Worm (Caenorhabditis elegans): ENCODE results near the gene B0348.2.

The B0348.2 gene

DNA sequence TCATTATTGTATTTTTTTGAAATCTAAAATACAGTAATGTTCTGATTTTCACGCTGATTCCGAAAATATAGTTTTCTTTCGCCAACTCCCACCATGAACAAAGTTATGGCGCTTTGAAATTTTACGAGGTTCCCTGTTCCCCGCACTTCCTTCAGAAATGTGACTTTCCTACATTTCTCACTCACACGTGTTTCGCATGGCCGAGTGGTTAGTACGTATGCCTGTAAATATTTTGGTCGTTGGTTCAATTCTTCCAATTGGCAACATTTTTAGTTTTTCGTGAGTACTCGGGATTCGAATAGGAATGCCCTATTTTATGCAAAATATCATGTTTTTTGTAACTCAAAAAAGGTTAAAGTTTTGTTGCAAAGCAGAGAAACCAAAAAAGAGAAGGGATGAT, 8.2 kb downstream of the B0348.2 start (continued):
- no peak for TF ChIP-seq unc-30 (tag; optimal IDR thresholded peaks at IDR 0.05)
- peak; percentile 13 for TF ChIP-seq swsn-7 (tag; optimal IDR thresholded peaks at IDR 0.05)
- TF ChIP-seq ets-5 (GFP tag; IDR thresholded peaks at IDR 0.05) = no peak
- TF ChIP-seq nhr-28 (tag; optimal IDR thresholded peaks at IDR 0.05) = no peak
- no peak for TF ChIP-seq rnt-1 (tag; optimal IDR thresholded peaks at IDR 0.05)
- TF ChIP-seq pax-3 (tag; optimal IDR thresholded peaks at IDR 0.05) = no peak
- TF ChIP-seq irx-1 (tag; optimal IDR thresholded peaks at IDR 0.05) = no peak
- TF ChIP-seq nhr-90 (tag; optimal IDR thresholded peaks at IDR 0.05; ENCODE audit: poor library complexity) = peak; percentile 60
- no peak for TF ChIP-seq lin-14 (GFP tag; optimal IDR thresholded peaks at IDR 0.05)
- peak; percentile 14 for TF ChIP-seq lin-39 (tag; optimal IDR thresholded peaks at IDR 0.05)
- no peak for TF ChIP-seq Y116A8C.19 (tag; optimal IDR thresholded peaks at IDR 0.05; ENCODE audit: borderline replicate concordance)
- TF ChIP-seq tbx-2 (tag; optimal IDR thresholded peaks at IDR 0.05) = peak; percentile 10
- no peak for TF ChIP-seq hpl-2 (GFP tag; optimal IDR thresholded peaks at IDR 0.05)
- no peak for TF ChIP-seq nhr-237 (tag; optimal IDR thresholded peaks at IDR 0.05)
- no peak for TF ChIP-seq pqm-1 (tag; optimal IDR thresholded peaks at IDR 0.05)
- peak in 1 of 3 experiments; percentile 7 for TF ChIP-seq ceh-82 (tag; optimal IDR thresholded peaks at IDR 0.05)
- TF ChIP-seq C34B4.2 (tag; optimal IDR thresholded peaks at IDR 0.05) = no peak
- TF ChIP-seq lin-15B (tag; optimal IDR thresholded peaks at IDR 0.05) = no peak
- TF ChIP-seq fos-1 (tag; optimal IDR thresholded peaks at IDR 0.05) = no peak
- no peak for TF ChIP-seq ces-1 (GFP tag; optimal IDR thresholded peaks at IDR 0.05)
- TF ChIP-seq nhr-85 (tag) = no peak
- no peak for TF ChIP-seq sup-37 (GFP tag; optimal IDR thresholded peaks at IDR 0.05)
- TF ChIP-seq elt-2 (tag; optimal IDR thresholded peaks at IDR 0.05) = peak; percentile 35
- no peak for TF ChIP-seq ceh-63 (GFP tag; optimal IDR thresholded peaks at IDR 0.05)
- TF ChIP-seq pag-3 (tag; optimal IDR thresholded peaks at IDR 0.05; ENCODE audit: borderline replicate concordance, insufficient read depth) = no peak
- TF ChIP-seq efl-1 (optimal IDR thresholded peaks at IDR 0.05) = peak; percentile 28 to 37
- TF ChIP-seq efl-1 (GFP tag; optimal IDR thresholded peaks at IDR 0.05 in 1 of 2) = peak; percentile 33 to 95
- no peak for TF ChIP-seq hlh-17 (GFP tag; optimal IDR thresholded peaks at IDR 0.05; ENCODE audit: borderline replicate concordance)
- no peak for TF ChIP-seq mef-2 (tag; optimal IDR thresholded peaks at IDR 0.05)
- TF ChIP-seq nhr-11 (tag; optimal IDR thresholded peaks at IDR 0.05) = no peak
- TF ChIP-seq jun-1 (tag; optimal IDR thresholded peaks at IDR 0.05) = no peak

DNA sequence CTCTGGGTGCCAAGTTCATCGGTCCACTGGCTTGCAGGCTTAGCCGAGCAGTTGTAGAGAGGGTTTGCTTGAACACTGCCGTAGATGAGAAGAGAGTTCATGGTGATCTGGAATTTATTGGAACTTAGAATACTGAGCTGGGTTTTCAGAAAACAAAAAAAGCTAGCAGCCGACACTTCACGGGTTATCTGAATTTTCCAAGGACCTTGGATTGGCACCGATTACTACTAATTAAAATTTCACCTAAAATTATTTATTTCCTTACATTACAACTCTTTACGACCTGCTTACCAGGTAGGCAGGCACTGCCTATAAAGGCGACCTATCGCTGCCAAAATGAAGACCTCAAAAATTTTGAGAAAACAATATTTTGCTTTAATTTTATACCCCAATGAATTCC, 10.8 kb downstream of the B0348.2 start, which contains the start of gene srt-52:
Gene srt-52, minus strand, starts transcription at position 101 of the 400 bp plus-strand sequence.
- no peak for TF ChIP-seq mef-2 (tag; optimal IDR thresholded peaks at IDR 0.05)
- TF ChIP-seq pag-3 (tag; optimal IDR thresholded peaks at IDR 0.05; ENCODE audit: borderline replicate concordance, insufficient read depth) = no peak
- no peak for TF ChIP-seq blmp-1 (tag; optimal IDR thresholded peaks at IDR 0.05)
- TF ChIP-seq aly-2 (tag; optimal IDR thresholded peaks at IDR 0.05) = no peak
- no peak for TF ChIP-seq nhr-77 (tag; optimal IDR thresholded peaks at IDR 0.05)

DNA sequence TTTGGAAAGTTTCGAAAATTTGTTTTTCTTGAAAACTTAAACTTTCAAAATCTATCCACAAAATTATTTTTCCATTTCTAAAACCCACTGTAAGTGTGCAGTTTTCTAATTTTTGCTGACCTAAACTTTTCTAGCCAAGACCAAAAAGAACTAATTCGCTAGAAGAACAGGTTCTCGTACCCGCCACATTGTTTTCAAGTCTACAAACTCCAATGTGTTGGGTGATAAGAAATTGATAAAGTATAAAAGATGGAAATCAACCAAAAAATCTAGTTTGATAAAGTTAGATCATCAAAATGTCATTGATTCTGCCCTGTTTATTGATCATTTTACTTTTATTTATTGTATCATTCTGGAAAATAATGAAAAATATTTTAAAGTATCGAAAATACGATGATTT, 13.9 kb downstream of the B0348.2 start, which contains the start of gene cyp-29A3:
Gene cyp-29A3, plus strand, starts transcription at position 269 of the 400 bp plus-strand sequence.
- no peak for TF ChIP-seq isw-1 (GFP tag; IDR thresholded peaks at IDR 0.05)
- peak; percentile 25 for TF ChIP-seq nhr-85 (tag)
- no peak for TF ChIP-seq unc-30 (tag; optimal IDR thresholded peaks at IDR 0.05)
- TF ChIP-seq nhr-12 (tag; optimal IDR thresholded peaks at IDR 0.05) = no peak
- TF ChIP-seq elt-3 (tag; optimal IDR thresholded peaks at IDR 0.05) = peak in 2 of 6 experiments; percentile 12 to 17
- TF ChIP-seq efl-1 (optimal IDR thresholded peaks at IDR 0.05) = no peak
- peak in 1 of 2 experiments; percentile 47 for TF ChIP-seq efl-1 (GFP tag; optimal IDR thresholded peaks at IDR 0.05 in 1 of 2)
- TF ChIP-seq nhr-20 (tag; optimal IDR thresholded peaks at IDR 0.05) = no peak
- no peak for TF ChIP-seq aly-2 (tag; optimal IDR thresholded peaks at IDR 0.05)
- TF ChIP-seq lin-35 (GFP tag; optimal IDR thresholded peaks at IDR 0.05) = no peak
